Worm (Caenorhabditis elegans): Measurements from ENCODE around the gene ZK622.4.

ce11 chrII:5276736-5277135 lies 15.8 kb upstream of the ZK622.4 start:
- TF ChIP-seq lin-39 (tag; optimal IDR thresholded peaks at IDR 0.05) = no peak
- TF ChIP-seq C04F5.9 (tag; optimal IDR thresholded peaks at IDR 0.05) = no peak

Measured in whole organism, L1 larva.